Worm (Caenorhabditis elegans) whole organism, midembryonic: ENCODE data around the gene zfp-1.

Experiments
- cog-1 ChIP-seq: sonication (generic microtip); optimal IDR thresholded peaks from 2 replicates; lab custom pipeline; 2016; ENCODE audit warnings: missing genetic modification characterization, missing compliant biosample characterization
- flt-1 ChIP-seq: fragments of 200-800 bp; sonication (Bioruptor generic); IDR thresholded peaks from 2 replicates; pipeline ENCODE4 v1.3.6; 2022; ENCODE audit warnings: missing genetic modification characterization, missing compliant biosample characterization
- klf-2 ChIP-seq: fragments of 200-800 bp; sonication (Bioruptor generic); conservative IDR thresholded peaks from 2 replicates; pipeline ENCODE4 v1.3.6; 2022; ENCODE audit warnings: missing genetic modification reagents, missing genetic modification characterization, missing compliant biosample characterization
- tab-1 ChIP-seq: fragments of 200-800 bp; sonication (Bioruptor generic); IDR thresholded peaks from 2 replicates; pipeline ENCODE4 v1.3.6; 2022; ENCODE audit warnings: missing genetic modification characterization, missing compliant biosample characterization
- ztf-23 ChIP-seq: fragments of 200-800 bp; sonication (Bioruptor generic); IDR thresholded peaks from 2 replicates; pipeline ENCODE4 v1.3.6; 2022; ENCODE audit warnings: missing genetic modification reagents, missing genetic modification characterization, missing compliant biosample characterization
- ztf-29 ChIP-seq: fragments of 200-800 bp; sonication (Bioruptor generic); IDR thresholded peaks from 2 replicates; pipeline ENCODE4 v1.3.6; 2022; ENCODE audit warnings: missing genetic modification reagents, missing genetic modification characterization, missing compliant biosample characterization

DNA sequence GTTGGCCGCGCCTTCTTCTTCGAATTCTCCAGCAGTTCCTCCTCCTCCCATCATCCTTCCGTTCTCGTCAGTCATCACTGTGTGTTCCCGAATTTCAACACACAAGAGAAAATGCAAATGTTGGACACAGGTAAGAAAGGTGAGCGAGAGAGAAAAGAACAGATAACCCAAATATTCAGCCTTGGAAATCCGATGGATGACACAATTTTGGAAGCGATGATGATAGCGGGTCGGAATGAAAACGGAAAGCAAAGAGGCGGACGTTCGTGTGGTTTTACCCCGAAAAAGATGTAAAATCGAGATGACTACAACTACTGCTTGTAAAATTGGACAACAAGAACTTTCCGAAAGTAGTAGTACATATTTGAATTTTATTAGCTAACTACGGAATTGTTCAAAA is 48.5 kb downstream of the zfp-1 start:
- TF ChIP-seq flt-1 (GFP tag; lab: Robert Waterston, UW) = no peak
- TF ChIP-seq cog-1 (tag; lab: Kevin White, UChicago) = no peak
- TF ChIP-seq ztf-29 (GFP tag; lab: Robert Waterston, UW) = no peak
- no peak for TF ChIP-seq tab-1 (GFP tag; lab: Robert Waterston, UW)
- no peak for TF ChIP-seq klf-2
- TF ChIP-seq ztf-23 = no peak
